Fruit fly (Drosophila melanogaster) whole organism, embryonic: ENCODE measurements around the gene BBIP1.

Source experiments
- CG10267 ChIP-seq: fragments of 200-800 bp; sonication (Bioruptor generic); optimal IDR thresholded peaks from 2 replicates; lab custom pipeline; 2018; ENCODE audit warnings: missing biosample characterization, mild to moderate bottlenecking, missing genetic modification characterization, moderate library complexity
- CG10321 ChIP-seq: fragments of 200-800 bp; sonication (Bioruptor generic); IDR thresholded peaks from 2 replicates; pipeline ENCODE4 v1.3.6; 2022; ENCODE audit warnings: missing biosample characterization, missing genetic modification characterization
- CG11085 ChIP-seq: fragments of 200-800 bp; sonication (Bioruptor generic); IDR thresholded peaks from 2 replicates; pipeline ENCODE4 v1.3.6; 2022; ENCODE audit warnings: missing biosample characterization, missing genetic modification characterization
- CG11723 ChIP-seq: fragments of 200-800 bp; sonication (Bioruptor generic); optimal IDR thresholded peaks from 2 replicates; lab custom pipeline; 2017; ENCODE audit warnings: missing biosample characterization, mild to moderate bottlenecking, missing genetic modification characterization
- CG12155 ChIP-seq: fragments of 200-800 bp; sonication (Bioruptor generic); optimal IDR thresholded peaks from 3 replicates; lab custom pipeline; 2016; ENCODE audit warnings: missing biosample characterization, missing genetic modification characterization
- CG12659 ChIP-seq: fragments of 200-800 bp; sonication (Bioruptor generic); optimal IDR thresholded peaks from 3 replicates; lab custom pipeline; 2017; ENCODE audit warnings: mild to moderate bottlenecking, missing biosample characterization, missing genetic modification reagents, missing genetic modification characterization
- CG15514 ChIP-seq: fragments of 200-800 bp; sonication (Bioruptor generic); optimal IDR thresholded peaks from 3 replicates; lab custom pipeline; 2017; ENCODE audit warnings: missing biosample characterization, missing genetic modification characterization, mild to moderate bottlenecking, moderate library complexity, missing genetic modification reagents
- CG1603 ChIP-seq: fragments of 200-800 bp; sonication (Bioruptor generic); optimal IDR thresholded peaks from 2 replicates; lab custom pipeline; 2019; ENCODE audit warnings: missing biosample characterization, mild to moderate bottlenecking, missing genetic modification characterization, moderate library complexity
- CG17359 ChIP-seq: fragments of 200-800 bp; sonication (Bioruptor generic); optimal IDR thresholded peaks from 3 replicates; lab custom pipeline; 2018; ENCODE audit warnings: missing biosample characterization, mild to moderate bottlenecking, missing genetic modification characterization, moderate library complexity
- CG17361 ChIP-seq: fragments of 200-800 bp; sonication (Bioruptor generic); IDR thresholded peaks from 3 replicates; pipeline ENCODE4 v1.3.6; 2022; ENCODE audit warnings: missing biosample characterization, missing genetic modification characterization
- CG2199 ChIP-seq: fragments of 200-800 bp; sonication (Bioruptor generic); IDR thresholded peaks from 3 replicates; pipeline ENCODE4 v1.3.6; 2022; ENCODE audit warnings: missing biosample characterization, missing genetic modification characterization
- CG31224 ChIP-seq: fragments of 200-800 bp; sonication (Bioruptor generic); IDR thresholded peaks from 2 replicates; pipeline ENCODE4 v1.3.6; 2022; ENCODE audit warnings: missing biosample characterization, missing genetic modification characterization
- CG33557 ChIP-seq: fragments of 200-800 bp; sonication (Bioruptor generic); optimal IDR thresholded peaks from 2 replicates; lab custom pipeline; 2019; ENCODE audit warnings: missing biosample characterization, mild to moderate bottlenecking, missing genetic modification characterization, moderate library complexity
- CG3726 ChIP-seq: fragments of 200-800 bp; sonication (Bioruptor generic); IDR thresholded peaks from 3 replicates; pipeline ENCODE4, ENCODE4 v1.3.6; 2022; ENCODE audit warnings: missing biosample characterization, missing genetic modification characterization
- CG3847 ChIP-seq: fragments of 200-800 bp; sonication (Bioruptor generic); IDR thresholded peaks from 2 replicates; pipeline ENCODE4 v1.3.6; 2022; ENCODE audit warnings: missing biosample characterization, missing genetic modification characterization
- CkIIα-i1 ChIP-seq: fragments of 200-800 bp; sonication (Bioruptor generic); IDR thresholded peaks from 2 replicates; pipeline ENCODE4 v1.3.6; 2022; ENCODE audit warnings: missing biosample characterization, missing genetic modification characterization
- Dip2 ChIP-seq: fragments of 200-800 bp; sonication (Bioruptor generic); IDR thresholded peaks from 2 replicates; pipeline ENCODE4 v1.3.6; 2022; ENCODE audit warnings: missing biosample characterization, missing genetic modification characterization
- Dref ChIP-seq: fragments of 200-800 bp; sonication (Bioruptor generic); IDR thresholded peaks from 2 replicates; pipeline ENCODE4 v1.3.6; 2022; ENCODE audit warnings: missing biosample characterization, missing genetic modification characterization
- HLHmδ ChIP-seq: fragments of 200-800 bp; sonication (Bioruptor generic); optimal IDR thresholded peaks from 2 replicates; lab custom pipeline; 2018; ENCODE audit warnings: missing biosample characterization, mild to moderate bottlenecking, missing genetic modification characterization, moderate library complexity
- MBD-R2 ChIP-seq: fragments of 200-800 bp; sonication (Bioruptor generic); IDR thresholded peaks from 2 replicates; pipeline ENCODE4 v1.3.6; 2022; ENCODE audit warnings: missing biosample characterization, missing genetic modification characterization
- Mes4 ChIP-seq: fragments of 200-800 bp; sonication (Bioruptor generic); optimal IDR thresholded peaks from 2 replicates; lab custom pipeline; 2016; ENCODE audit warnings: missing biosample characterization, missing genetic modification characterization
- NFAT ChIP-seq: fragments of 200-800 bp; sonication (Bioruptor generic); IDR thresholded peaks from 2 replicates; pipeline ENCODE4 v1.3.6; 2022; ENCODE audit warnings: missing biosample characterization, missing genetic modification characterization
- Oli ChIP-seq: fragments of 200-800 bp; sonication (Bioruptor generic); optimal IDR thresholded peaks from 2 replicates; lab custom pipeline; 2018; ENCODE audit warnings: missing biosample characterization, mild to moderate bottlenecking, missing genetic modification characterization, moderate library complexity
- Rx ChIP-seq: fragments of 200-800 bp; sonication (Bioruptor generic); IDR thresholded peaks from 2 replicates; pipeline ENCODE4 v1.3.6; 2022; ENCODE audit warnings: missing biosample characterization, missing genetic modification characterization
- Sin3A ChIP-seq: fragments of >200 bp; optimal IDR thresholded peaks from 2 replicates; lab custom pipeline; 2018
- Six4 ChIP-seq: fragments of 200-800 bp; sonication (Bioruptor generic); optimal IDR thresholded peaks from 2 replicates; lab custom pipeline; 2016; ENCODE audit warnings: missing biosample characterization, missing genetic modification characterization
- Tbp ChIP-seq: fragments of >200 bp; optimal IDR thresholded peaks from 2 replicates; lab custom pipeline; 2018; ENCODE audit warnings: missing biosample characterization, missing genetic modification characterization
- Trl ChIP-seq, 3 experiments: fragments of >200 bp in 2 of 3; fragments of 200-800 bp in 1 of 3; sonication (Bioruptor generic) in 1 of 3; optimal IDR thresholded peaks; 2 replicates in 1 of 3; 3 replicates in 2 of 3; lab custom pipeline; 2016 to 2017; ENCODE audit warnings: missing biosample characterization in 1 of 3, missing genetic modification characterization in 1 of 3
- Usf ChIP-seq: fragments of 200-800 bp; sonication (Bioruptor generic); optimal IDR thresholded peaks from 2 replicates; lab custom pipeline; 2017; ENCODE audit warnings: missing genotype, missing biosample characterization, missing genetic modification characterization
- ase ChIP-seq: fragments of 200-800 bp; sonication (Bioruptor generic); IDR thresholded peaks from 3 replicates; pipeline ENCODE4 v1.3.6; 2022; ENCODE audit warnings: missing biosample characterization, missing genetic modification characterization
- cad ChIP-seq: fragments of >200 bp; optimal IDR thresholded peaks from 2 replicates; lab custom pipeline; 2017; ENCODE audit warnings: missing biosample characterization, missing genetic modification characterization
- cato ChIP-seq: fragments of 200-800 bp; sonication (Bioruptor generic); optimal IDR thresholded peaks from 2 replicates; lab custom pipeline; 2016; ENCODE audit warnings: missing biosample characterization, missing genetic modification characterization, borderline replicate concordance
- chn ChIP-seq: fragments of 200-800 bp; sonication (Bioruptor generic); optimal IDR thresholded peaks from 2 replicates; lab custom pipeline; 2016; ENCODE audit warnings: missing biosample characterization, missing genetic modification characterization
- da ChIP-seq: fragments of 200-800 bp; sonication (Bioruptor generic); optimal IDR thresholded peaks from 2 replicates; lab custom pipeline; 2016; ENCODE audit warnings: missing biosample characterization, missing genetic modification characterization
- en ChIP-seq: fragments of 200-800 bp; sonication (Bioruptor generic); optimal IDR thresholded peaks from 2 replicates; lab custom pipeline; 2016; ENCODE audit warnings: missing biosample characterization, missing genetic modification characterization
- fd64A ChIP-seq: fragments of 200-800 bp; sonication (Bioruptor generic); optimal IDR thresholded peaks from 3 replicates; lab custom pipeline; 2018; ENCODE audit warnings: missing biosample characterization, mild to moderate bottlenecking, missing genetic modification characterization
- grn ChIP-seq: fragments of 200-800 bp; sonication (Bioruptor generic); optimal IDR thresholded peaks from 3 replicates; lab custom pipeline; 2017; ENCODE audit warnings: missing biosample characterization, missing genetic modification characterization
- gsb-n ChIP-seq: fragments of 200-800 bp; sonication (Bioruptor generic); optimal IDR thresholded peaks from 3 replicates; lab custom pipeline; 2018; ENCODE audit warnings: missing biosample characterization, mild to moderate bottlenecking, missing genetic modification characterization
- h ChIP-seq: fragments of >200 bp; optimal IDR thresholded peaks from 2 replicates; lab custom pipeline; 2017
- jumu ChIP-seq: fragments of 200-800 bp; sonication (Bioruptor generic); optimal IDR thresholded peaks from 3 replicates; lab custom pipeline; 2016; ENCODE audit warnings: missing biosample characterization, missing genetic modification characterization
- odd ChIP-seq: fragments of 200-800 bp; sonication (Bioruptor generic); optimal IDR thresholded peaks from 2 replicates; lab custom pipeline; 2017; ENCODE audit warnings: missing biosample characterization, mild to moderate bottlenecking, missing genetic modification characterization
- pan ChIP-seq, 4 experiments: fragments of >200 bp in 3 of 4; fragments of 200-800 bp in 1 of 4; sonication (Bioruptor generic) in 1 of 4; optimal IDR thresholded peaks in 3 of 4; IDR thresholded peaks in 1 of 4; 2 replicates each; pipeline versions ENCODE4 v1.3.6 to Lab custom; 2017 to 2022; ENCODE audit warnings: missing biosample characterization in 2 of 4, missing genetic modification characterization in 2 of 4, mixed read lengths in 1 of 4
- run ChIP-seq: fragments of 200-800 bp; sonication (Bioruptor generic); optimal IDR thresholded peaks from 3 replicates; lab custom pipeline; 2018; ENCODE audit warnings: missing biosample characterization, mild to moderate bottlenecking, missing genetic modification characterization
- scrt ChIP-seq: fragments of 200-800 bp; sonication (Bioruptor generic); optimal IDR thresholded peaks from 2 replicates; lab custom pipeline; 2018; ENCODE audit warnings: missing biosample characterization, mild to moderate bottlenecking, missing genetic modification characterization, moderate library complexity
- so ChIP-seq: fragments of 200-800 bp; sonication (Bioruptor generic); IDR thresholded peaks from 3 replicates; pipeline ENCODE4 v1.3.6; 2022; ENCODE audit warnings: missing biosample characterization, missing genetic modification characterization
- sob ChIP-seq: fragments of 200-800 bp; sonication (Bioruptor generic); IDR thresholded peaks from 2 replicates; pipeline ENCODE4 v1.3.6; 2022; ENCODE audit warnings: missing biosample characterization, missing genetic modification characterization
- unpg ChIP-seq: fragments of 200-800 bp; sonication (Bioruptor generic); optimal IDR thresholded peaks from 3 replicates; lab custom pipeline; 2018; ENCODE audit warnings: missing biosample characterization, mild to moderate bottlenecking, missing genetic modification characterization, moderate library complexity
- usp ChIP-seq: fragments of >200 bp; optimal IDR thresholded peaks from 2 replicates; lab custom pipeline; 2017; ENCODE audit warnings: missing biosample characterization, missing genetic modification characterization
- wek ChIP-seq: fragments of 200-800 bp; sonication (Bioruptor generic); optimal IDR thresholded peaks from 3 replicates; lab custom pipeline; 2018; ENCODE audit warnings: missing biosample characterization, mild to moderate bottlenecking, missing genetic modification characterization, moderate library complexity

BBIP1 gene

dm6 chr3R:9434543-9435407, 30.6 kb downstream of the BBIP1 start (continued):
- peak; percentile 64; the same call in 1 of the 2 replicates for TF ChIP-seq CG11085 (GFP tag; lab: Robert Waterston, UW)
- 0 out of 3 replicates have a peak, but pooled peaks have one; percentile 71 for TF ChIP-seq CG3726 (GFP tag; lab: Robert Waterston, UW)
- TF ChIP-seq cato (GFP tag; lab: Kevin White, UChicago), result peak; percentile 76
- peak; percentile 54; the same call in 1 of the 2 replicates for TF ChIP-seq MBD-R2 (GFP tag; lab: Robert Waterston, UW)
- peak; percentile 89 for TF ChIP-seq ase (GFP tag; lab: Robert Waterston, UW)
- peak; percentile 83 for TF ChIP-seq run (tag; lab: Kevin White, UChicago)
- no peak for TF ChIP-seq fd64A (GFP tag; lab: Kevin White, UChicago)
- no peak for TF ChIP-seq usp
- no peak for TF ChIP-seq Sin3A (lab: Kevin White, UChicago)
- TF ChIP-seq CG33557, result peak; percentile 41
- TF ChIP-seq so (GFP tag; lab: Robert Waterston, UW), result peak; percentile 89
- TF ChIP-seq jumu, result peak; percentile 78
- peak; percentile 75 for TF ChIP-seq gsb-n (tag; lab: Kevin White, UChicago)
- TF ChIP-seq sob, result peak; percentile 92
- TF ChIP-seq Dref (GFP tag; lab: Robert Waterston, UW), result no peak
- TF ChIP-seq CG10267 (tag; lab: Kevin White, UChicago), result peak; percentile 82
- peak; percentile 80 for TF ChIP-seq CG15514
- TF ChIP-seq HLHmδ (GFP tag; lab: Kevin White, UChicago), result no peak
- peak; percentile 72 for TF ChIP-seq CkIIα-i1 (GFP tag; lab: Robert Waterston, UW)
- peak; percentile 35 for TF ChIP-seq grn (GFP tag; lab: Kevin White, UChicago)
- peak; percentile 88 for TF ChIP-seq CG17361
- TF ChIP-seq cad (GFP tag; lab: Kevin White, UChicago), result no peak
- TF ChIP-seq pan (optimal IDR thresholded peaks at IDR 0.05; lab: Kevin White, UChicago), result no peak
- TF ChIP-seq pan (GFP tag; optimal IDR thresholded peaks at IDR 0.05 in 1 of 2, IDR thresholded peaks at IDR 0.05 in 1 of 2), result peak in 1 of 2 experiments; percentile 92
- TF ChIP-seq CG11723, result peak; percentile 75
- TF ChIP-seq Dip2 (GFP tag; lab: Robert Waterston, UW), result no peak
- no peak for TF ChIP-seq Tbp (GFP tag; lab: Kevin White, UChicago)
- TF ChIP-seq CG10321 (GFP tag; lab: Robert Waterston, UW), result peak; percentile 65; the same call in 1 of the 2 replicates
- peak; percentile 81 for TF ChIP-seq scrt (GFP tag; lab: Kevin White, UChicago)
- peak; percentile 74 for TF ChIP-seq CG31224
- peak; percentile 91 for TF ChIP-seq unpg (GFP tag; lab: Kevin White, UChicago)
- no peak for TF ChIP-seq h
- TF ChIP-seq CG17359 (tag; lab: Kevin White, UChicago), result peak; percentile 94
- TF ChIP-seq en (GFP tag; lab: Kevin White, UChicago), result peak; percentile 41
- peak; percentile 89 for TF ChIP-seq Oli
- peak; percentile 77 for TF ChIP-seq Six4
- peak; percentile 80 for TF ChIP-seq chn (GFP tag; lab: Kevin White, UChicago)
- TF ChIP-seq CG1603 (tag; lab: Kevin White, UChicago), result no peak
- no peak for TF ChIP-seq wek (GFP tag; lab: Kevin White, UChicago)
- peak; percentile 90 for TF ChIP-seq CG12659 (GFP tag; lab: Kevin White, UChicago)
- TF ChIP-seq CG12155 (GFP tag; lab: Kevin White, UChicago), result peak; percentile 80
- peak; percentile 40 for TF ChIP-seq Mes4
- TF ChIP-seq NFAT, result peak; percentile 75
- TF ChIP-seq CG3847 (GFP tag; lab: Robert Waterston, UW), result peak; percentile 84
- TF ChIP-seq CG2199, result peak; percentile 50; the same call in 1 of the 3 replicates
- TF ChIP-seq da (GFP tag; lab: Kevin White, UChicago), result peak; percentile 8
- peak; percentile 39 to 43 for TF ChIP-seq Trl (optimal IDR thresholded peaks at IDR 0.05; lab: Kevin White, UChicago)
- TF ChIP-seq Trl (GFP tag; optimal IDR thresholded peaks at IDR 0.05; lab: Kevin White, UChicago), result peak; percentile 78
- TF ChIP-seq Usf (GFP tag; lab: Kevin White, UChicago), result peak; percentile 49
- TF ChIP-seq Rx (GFP tag; lab: Robert Waterston, UW), result peak; percentile 62
- peak; percentile 83 for TF ChIP-seq odd (GFP tag; lab: Kevin White, UChicago)
